Worm (Caenorhabditis elegans) whole organism, L4 larva: ENCODE data around the gene nemp-1.

ENCODE experiments used
- T26A8.4 ChIP-seq: fragments of 200-800 bp; sonication (Bioruptor generic); IDR thresholded peaks from 2 replicates; pipeline ENCODE4 v1.3.6; 2022; ENCODE audit warnings: missing genetic modification characterization, missing compliant biosample characterization
- ceh-82 ChIP-seq: sonication (generic microtip); optimal IDR thresholded peaks from 2 replicates; lab custom pipeline; 2017; ENCODE audit warnings: missing biosample characterization, missing genetic modification characterization
- nhr-10 ChIP-seq: fragments of 150-350 bp; optimal IDR thresholded peaks from 2 replicates; lab custom pipeline; 2014; ENCODE audit warnings: missing biosample characterization, missing genetic modification characterization
- nhr-11 ChIP-seq: fragments of 150-350 bp; optimal IDR thresholded peaks from 2 replicates; lab custom pipeline; 2014; ENCODE audit warnings: missing biosample characterization, missing genetic modification characterization
- nhr-6 ChIP-seq: fragments of 150-350 bp; optimal IDR thresholded peaks from 2 replicates; lab custom pipeline; 2014; ENCODE audit warnings: missing biosample characterization, missing genetic modification characterization
- pha-4 ChIP-seq, 2 experiments: fragments of 150-350 bp in 1 of 2; fragments of 200-800 bp in 1 of 2; sonication (Bioruptor generic) in 1 of 2; IDR thresholded peaks in 1 of 2; optimal IDR thresholded peaks in 1 of 2; 2 replicates each; pipeline versions ENCODE4 v1.3.6 to Lab custom; 2014 to 2022; ENCODE audit warnings: missing genetic modification characterization in 2 of 2, missing genetic modification reagents in 2 of 2, missing biosample characterization in 1 of 2, missing compliant biosample characterization in 1 of 2
- saeg-2 ChIP-seq: fragments of 200-800 bp; sonication (Bioruptor generic); IDR thresholded peaks from 2 replicates; pipeline ENCODE4 v1.3.6; 2022; ENCODE audit warnings: missing genetic modification reagents, missing genetic modification characterization, missing compliant biosample characterization

ce11 chrIII:463711-464110, 8.4 kb upstream of the nemp-1 start, which contains the start of gene Y55B1BR.6:
- TF ChIP-seq T26A8.4 (no peak), nhr-10 (tag; lab: Kevin White, UChicago) (no peak), ceh-82 (no peak), pha-4 (GFP tag; IDR thresholded peaks at IDR 0.05; lab: Robert Waterston, UW) (no peak), pha-4 (tag; optimal IDR thresholded peaks at IDR 0.05; lab: Kevin White, UChicago) (no peak), saeg-2 (GFP tag; lab: Robert Waterston, UW) (no peak), nhr-6 (tag; lab: Kevin White, UChicago) (no peak), nhr-11 (tag; lab: Kevin White, UChicago) (no peak)
